Worm (Caenorhabditis elegans) whole organism, L4/young adult: Measurements from ENCODE around the gene F13H10.9.
"Not testable (repeated sequence)": the region's sequence is repeated elsewhere in the genome, so short reads cannot be mapped to it uniquely, and the experiment has no call there.

Experiments used
- W03F9.2 ChIP-seq: fragments of 150-350 bp; optimal IDR thresholded peaks from 2 replicates; lab custom pipeline; 2014; ENCODE audit warnings: missing biosample characterization, missing genetic modification characterization
- dao-5 ChIP-seq: sonication (generic microtip); optimal IDR thresholded peaks from 2 replicates; lab custom pipeline; 2016; ENCODE audit warnings: missing genotype, missing genetic modification characterization, moderate library complexity, missing compliant biosample characterization
- him-1 ChIP-seq: sonication (generic microtip); optimal IDR thresholded peaks from 2 replicates; lab custom pipeline; 2016; ENCODE audit warnings: missing genotype, missing genetic modification reagents, missing genetic modification characterization, missing compliant biosample characterization

Gene F13H10.9

DNA sequence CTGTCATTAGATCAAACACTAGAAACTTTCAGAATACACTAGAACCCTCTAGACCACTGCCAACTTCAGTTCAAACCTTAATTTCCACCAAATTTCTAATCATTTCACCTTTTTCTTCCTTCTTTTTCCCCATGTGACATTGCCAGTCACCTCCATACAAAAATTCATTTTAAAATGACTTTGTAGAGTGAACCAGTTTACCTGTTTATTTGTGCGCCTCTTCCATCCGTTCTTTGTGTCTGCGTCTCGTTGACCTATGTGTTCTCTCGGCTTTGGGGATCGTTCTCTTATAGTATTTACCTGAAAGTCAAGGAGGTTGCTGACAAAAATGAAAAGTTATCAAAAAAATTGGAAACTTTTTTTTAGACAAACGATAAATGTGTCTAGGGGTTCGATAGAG lies 21.1 kb upstream of the F13H10.9 start:
- no peak for TF ChIP-seq him-1 (tag; lab: Kevin White, UChicago)
- no peak for TF ChIP-seq W03F9.2 (tag; lab: Kevin White, UChicago)
- TF ChIP-seq dao-5 (tag; lab: Kevin White, UChicago): no peak

DNA sequence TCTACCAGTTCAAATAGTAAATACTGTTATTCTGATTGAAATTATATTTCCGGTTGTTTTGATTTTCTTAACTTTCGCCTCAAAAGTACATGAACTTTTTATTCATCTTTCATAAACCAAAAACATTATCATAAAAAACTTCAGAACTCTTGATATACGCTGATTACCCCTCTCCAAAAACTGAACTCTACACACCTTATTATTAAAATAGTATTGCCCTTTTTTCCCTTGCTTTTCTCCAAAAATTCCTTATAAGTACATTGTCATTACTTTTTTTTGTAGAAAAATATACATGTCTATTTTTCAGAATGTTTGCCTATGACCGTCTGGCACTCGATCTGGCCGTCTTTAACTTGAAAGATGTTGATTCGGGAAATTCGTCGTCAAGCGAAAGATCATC lies 20.0 kb upstream of the F13H10.9 start, which contains the start of gene Y43E12A.2:
Gene Y43E12A.2, plus strand, starts transcription at position 301 of the 400 bp plus-strand sequence.
- no peak for TF ChIP-seq him-1 (tag; lab: Kevin White, UChicago)
- no peak for TF ChIP-seq dao-5 (tag; lab: Kevin White, UChicago)
- TF ChIP-seq W03F9.2 (tag; lab: Kevin White, UChicago): no peak

DNA sequence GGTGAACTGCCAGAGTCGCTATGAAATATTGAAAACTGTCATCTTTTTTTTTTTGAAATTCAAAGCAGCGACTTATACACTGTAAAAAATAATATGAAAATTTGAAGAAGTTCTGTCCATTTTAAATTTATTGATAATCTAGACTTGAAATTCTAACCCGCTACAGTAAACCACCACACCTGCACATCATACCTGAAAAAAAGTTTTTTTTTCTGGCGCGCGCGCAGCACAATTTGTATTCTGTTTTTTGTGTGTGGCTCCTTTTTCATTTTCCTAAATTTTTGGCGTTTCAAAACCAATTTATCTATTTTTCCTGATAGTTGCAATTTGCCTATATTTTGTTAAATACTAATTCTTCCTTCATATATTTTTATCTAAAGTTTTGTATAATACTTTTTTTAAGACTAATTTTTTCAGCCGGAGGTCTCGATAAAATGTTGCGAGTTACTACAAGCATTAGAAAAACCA lies 16.1 kb upstream of the F13H10.9 start, which contains the start of gene cyb-2.1:
Gene cyb-2.1, plus strand, starts transcription at position 418 of the 468 bp plus-strand sequence.
- TF ChIP-seq W03F9.2 (tag; lab: Kevin White, UChicago) (no peak), dao-5 (tag; lab: Kevin White, UChicago) (no peak), him-1 (tag; lab: Kevin White, UChicago) (no peak)

DNA sequence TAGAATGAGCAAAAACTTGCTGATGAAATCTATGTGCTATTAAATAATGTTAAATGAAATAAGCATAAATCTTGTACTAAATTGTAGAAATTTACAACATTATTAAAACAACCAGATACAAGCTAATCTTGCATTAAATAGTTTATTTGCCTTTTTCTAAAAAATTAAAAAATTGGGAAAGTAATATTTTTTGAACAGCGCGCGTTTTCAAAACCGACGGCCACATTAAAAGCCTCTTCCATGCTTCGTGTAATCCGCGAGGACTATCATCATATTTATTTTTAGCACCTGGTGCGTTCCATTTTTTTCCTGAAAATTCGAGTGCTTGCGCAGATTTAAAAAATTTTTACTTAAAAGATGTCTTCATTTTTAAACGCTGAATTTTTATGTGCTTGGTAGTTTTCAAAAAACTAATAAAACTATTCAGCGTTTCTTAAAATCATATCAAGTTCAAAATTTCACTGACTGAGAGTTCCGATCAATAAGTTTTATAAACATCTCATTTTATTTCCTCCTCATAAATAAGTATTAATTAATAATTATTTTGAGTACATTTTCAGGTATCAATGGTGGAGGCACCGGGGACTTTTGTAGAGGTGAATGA lies 14.3 kb upstream of the F13H10.9 start, which contains the start of gene Y43E12A.3:
Gene Y43E12A.3, plus strand, starts transcription at position 554 of the 604 bp plus-strand sequence.
- not testable (repeated sequence) for TF ChIP-seq dao-5, W03F9.2, him-1 (tag; lab: Kevin White, UChicago)

DNA sequence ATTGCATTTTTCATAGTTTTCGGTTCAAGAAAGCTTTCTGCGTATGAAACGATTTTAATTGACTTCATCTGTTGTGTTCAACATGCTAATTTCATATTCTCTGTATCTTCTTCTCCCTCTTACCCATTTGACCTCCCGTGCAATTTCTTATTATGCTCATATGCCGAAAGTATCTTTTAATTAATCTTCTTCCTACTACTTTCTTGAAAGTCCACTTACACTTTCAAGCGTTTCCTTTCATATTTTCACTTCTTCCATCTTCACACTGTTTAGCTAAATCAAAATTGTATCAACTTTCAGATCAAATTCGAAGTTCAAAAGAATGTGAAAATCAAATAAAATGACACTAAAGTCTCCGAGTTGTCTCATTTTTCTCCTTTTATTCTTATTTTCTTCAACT lies 11.0 kb upstream of the F13H10.9 start, which contains the start of gene F13H10.5:
Gene F13H10.5, plus strand, starts transcription at position 301 of the 400 bp plus-strand sequence.
- TF ChIP-seq dao-5 (tag; lab: Kevin White, UChicago) (no peak), W03F9.2 (tag; lab: Kevin White, UChicago) (no peak), him-1 (tag; lab: Kevin White, UChicago) (no peak)

DNA sequence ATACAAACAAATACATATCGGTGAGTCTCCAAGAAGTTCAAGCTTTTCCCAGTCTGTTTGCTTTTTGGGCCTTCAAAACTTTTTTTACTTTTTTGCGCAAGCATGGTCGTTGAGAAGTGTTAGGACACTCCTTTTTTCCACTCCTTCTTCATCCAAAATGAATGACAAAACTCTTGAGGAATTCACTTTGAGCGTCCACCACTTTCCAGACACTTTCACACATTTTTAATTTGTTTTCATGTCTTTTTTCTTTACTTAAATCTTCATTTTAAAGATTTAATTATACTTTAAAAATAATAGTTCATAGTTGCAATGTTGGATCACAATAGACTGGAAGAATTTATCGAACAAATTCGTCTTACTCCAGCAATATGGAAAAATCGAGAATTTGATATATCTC lies 2.6 kb downstream of the F13H10.9 start, which contains the start of gene F13H10.1:
Gene F13H10.1, plus strand, starts transcription at position 301 of the 400 bp plus-strand sequence.
- TF ChIP-seq him-1 (tag; lab: Kevin White, UChicago): no peak
- no peak for TF ChIP-seq W03F9.2 (tag; lab: Kevin White, UChicago)
- TF ChIP-seq dao-5 (tag; lab: Kevin White, UChicago): no peak

DNA sequence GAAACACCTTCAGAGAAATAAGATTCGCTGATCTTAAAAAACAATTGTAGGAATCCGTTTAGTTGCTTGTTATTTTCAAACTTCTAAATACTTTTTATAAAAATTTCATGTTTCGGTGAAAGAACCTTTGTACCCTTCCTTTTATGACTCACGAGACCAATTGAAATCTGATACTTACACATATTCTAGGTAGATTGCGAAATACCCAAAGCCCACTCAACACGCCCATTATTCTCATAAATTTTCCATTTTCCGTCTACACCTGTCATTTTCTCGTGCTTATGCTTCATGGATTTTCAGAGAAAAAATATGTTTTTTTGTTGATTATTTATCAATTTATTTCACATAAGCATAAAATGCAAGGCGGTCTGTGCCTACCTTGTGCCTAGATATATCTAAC lies 4.7 kb downstream of the F13H10.9 start:
- no peak for TF ChIP-seq him-1 (tag; lab: Kevin White, UChicago)
- no peak for TF ChIP-seq dao-5 (tag; lab: Kevin White, UChicago)
- no peak for TF ChIP-seq W03F9.2 (tag; lab: Kevin White, UChicago)

DNA sequence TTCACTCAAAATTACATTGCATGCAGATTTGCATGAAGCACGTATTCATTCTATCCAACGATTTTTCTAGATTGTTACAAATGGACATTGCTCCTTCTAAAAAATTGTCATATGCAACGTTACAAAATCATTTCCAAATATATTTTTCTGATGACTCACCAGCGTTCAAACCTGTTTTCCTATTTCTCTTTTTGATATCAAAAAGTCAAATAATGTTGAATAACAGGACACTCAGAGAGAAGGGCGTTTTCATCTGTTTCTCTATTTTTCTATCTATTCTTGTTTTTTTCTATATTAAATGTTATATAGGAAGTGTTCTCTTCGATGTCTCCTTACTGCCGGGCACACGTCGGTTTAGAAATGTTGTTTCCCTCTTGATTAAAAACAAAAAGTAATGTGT lies 5.2 kb downstream of the F13H10.9 start:
- TF ChIP-seq him-1 (tag; lab: Kevin White, UChicago) (no peak), W03F9.2 (tag; lab: Kevin White, UChicago) (no peak), dao-5 (tag; lab: Kevin White, UChicago) (no peak)

DNA sequence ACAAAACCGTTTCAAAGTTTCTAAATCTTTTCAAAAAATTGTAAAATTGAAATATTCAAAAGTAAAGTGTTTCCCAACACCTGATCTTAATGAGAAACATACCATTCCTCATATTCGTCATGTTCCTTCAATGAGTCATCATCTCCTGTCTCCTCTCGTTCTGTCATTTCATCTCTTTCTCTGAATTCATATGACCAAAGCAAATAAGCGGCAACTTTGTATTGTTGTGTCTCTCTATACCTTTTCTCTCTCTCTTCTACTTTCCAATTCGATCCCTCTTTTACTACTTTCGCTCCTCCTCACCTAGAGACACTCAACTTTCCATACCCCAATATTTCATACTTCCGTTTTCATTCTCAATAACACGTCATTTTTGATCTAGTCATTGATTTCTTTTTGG lies 6.5 kb downstream of the F13H10.9 start:
- TF ChIP-seq him-1 (tag; lab: Kevin White, UChicago) (no peak), W03F9.2 (tag; lab: Kevin White, UChicago) (no peak), dao-5 (tag; lab: Kevin White, UChicago) (no peak)

DNA sequence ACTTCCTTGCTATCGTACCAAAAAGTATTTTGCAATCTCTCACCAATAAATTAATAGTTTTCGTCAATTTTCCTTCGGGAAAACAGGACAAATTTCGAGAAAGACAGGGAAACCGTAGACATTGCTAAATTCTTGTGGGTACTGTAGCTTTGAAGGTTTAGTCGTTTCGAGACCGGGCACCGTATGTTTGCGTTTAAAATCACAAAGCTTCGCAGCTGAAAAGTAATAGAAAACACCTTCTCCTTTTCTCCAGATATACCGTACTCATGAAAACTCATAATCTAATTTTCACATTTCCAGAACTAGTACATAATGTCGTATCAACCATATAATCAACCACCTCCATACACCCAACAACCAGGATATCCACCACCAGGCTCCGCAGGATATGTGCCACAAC lies 7.3 kb downstream of the F13H10.9 start, which contains the start of gene F13H10.6:
Gene F13H10.6, plus strand, starts transcription at position 301 of the 400 bp plus-strand sequence.
- TF ChIP-seq W03F9.2 (tag; lab: Kevin White, UChicago) (no peak), dao-5 (tag; lab: Kevin White, UChicago) (no peak), him-1 (tag; lab: Kevin White, UChicago) (no peak)

DNA sequence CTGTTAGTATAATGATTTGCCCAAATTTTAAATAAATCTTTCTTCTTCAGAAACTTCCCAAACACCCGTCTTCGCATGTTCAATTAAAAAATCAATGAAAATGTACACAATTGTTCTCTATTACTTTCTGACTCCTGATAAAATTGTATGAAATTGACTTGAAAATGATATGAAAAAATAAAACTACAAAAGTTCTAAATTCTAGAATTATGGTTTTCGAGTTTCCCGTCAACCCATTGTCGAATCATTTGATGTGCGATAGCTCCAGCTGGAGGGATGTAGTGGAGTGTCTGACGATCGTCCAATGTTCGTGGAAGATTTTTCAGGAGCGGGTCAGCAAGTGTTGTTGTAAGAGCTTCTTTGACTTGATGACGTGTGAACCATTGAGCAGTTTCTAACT lies 8.2 kb downstream of the F13H10.9 start:
- TF ChIP-seq him-1 (tag; lab: Kevin White, UChicago) (no peak), W03F9.2 (tag; lab: Kevin White, UChicago) (no peak), dao-5 (tag; lab: Kevin White, UChicago) (no peak)

DNA sequence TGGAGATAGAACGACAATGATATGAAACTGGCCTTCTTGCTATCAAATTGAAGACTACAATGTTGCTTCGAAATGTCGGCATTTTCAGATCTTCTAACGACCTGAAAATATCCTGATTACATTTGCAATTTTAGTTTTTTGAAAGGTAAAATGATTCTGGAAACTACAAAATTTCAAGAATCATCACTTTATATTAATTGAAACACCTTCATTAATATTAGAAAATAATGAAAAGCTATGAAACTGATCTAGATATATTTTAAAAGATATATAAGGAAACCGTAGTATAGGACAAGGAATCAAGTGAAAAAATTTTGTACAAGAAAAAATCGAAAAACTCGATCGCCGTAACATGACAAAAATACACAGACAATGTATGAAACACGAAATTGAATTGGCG lies 10.2 kb downstream of the F13H10.9 start, which contains the start of gene ndx-9:
Gene ndx-9, minus strand, starts transcription at position 101 of the 400 bp plus-strand sequence.
- no peak for TF ChIP-seq dao-5 (tag; lab: Kevin White, UChicago)
- no peak for TF ChIP-seq W03F9.2 (tag; lab: Kevin White, UChicago)
- TF ChIP-seq him-1 (tag; lab: Kevin White, UChicago): no peak

DNA sequence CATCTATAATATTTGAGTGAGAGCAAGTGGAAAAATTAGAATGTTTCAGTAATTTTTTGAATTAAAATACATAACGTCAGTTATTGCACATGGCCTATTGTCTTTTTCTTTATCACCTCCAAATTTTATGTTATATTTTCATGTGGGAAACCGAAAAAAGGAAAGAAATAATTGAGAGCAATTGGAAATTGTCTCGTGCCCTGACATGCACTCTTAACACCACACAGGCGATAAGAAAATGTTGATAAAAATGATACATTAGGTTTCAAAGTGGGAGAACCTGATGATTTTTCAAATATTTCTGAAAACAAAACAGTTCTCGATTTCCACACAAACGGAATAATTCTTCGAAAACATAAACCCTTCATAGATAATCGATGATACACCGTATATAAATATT lies 14.2 kb downstream of the F13H10.9 start, which contains the start of gene F13H10.3:
Gene F13H10.3, minus strand, starts transcription at position 73 of the 400 bp plus-strand sequence.
- TF ChIP-seq dao-5 (tag; lab: Kevin White, UChicago): no peak
- no peak for TF ChIP-seq him-1 (tag; lab: Kevin White, UChicago)
- no peak for TF ChIP-seq W03F9.2 (tag; lab: Kevin White, UChicago)
